Worm (Caenorhabditis elegans): ENCODE measurements around the gene H43I07.1.

ce11 chrV:4185885-4186284 lies 18.6 kb upstream of the H43I07.1 start:
- TF ChIP-seq nhr-237 (tag; optimal IDR thresholded peaks at IDR 0.05): no peak
- TF ChIP-seq zip-11 (GFP tag; IDR thresholded peaks at IDR 0.05): no peak
- no peak for TF ChIP-seq pha-4 (GFP tag; IDR thresholded peaks at IDR 0.05)
- TF ChIP-seq pha-4 (tag; optimal IDR thresholded peaks at IDR 0.05): no peak
- TF ChIP-seq jun-1 (tag; optimal IDR thresholded peaks at IDR 0.05): no peak
- TF ChIP-seq lin-39 (tag; optimal IDR thresholded peaks at IDR 0.05): no peak
- TF ChIP-seq Y105C5A.15 (GFP tag; IDR thresholded peaks at IDR 0.05): no peak
